Fruit fly (Drosophila melanogaster) whole organism, pupa: ENCODE measurements around the gene nonA.
A peak's percentile ranks its signal among the peaks of the same experiment; 100 is the strongest.

Source experiments
- CG10348 ChIP-seq: fragments of 200-800 bp; sonication (Bioruptor generic); IDR thresholded peaks from 2 replicates; pipeline ENCODE4 v1.3.6; 2022; ENCODE audit warnings: missing biosample characterization, missing genetic modification characterization
- CG12605 ChIP-seq: fragments of 200-800 bp; sonication (Bioruptor generic); IDR thresholded peaks from 2 replicates; pipeline ENCODE4 v1.3.6; 2022; ENCODE audit warnings: missing biosample characterization, missing genetic modification characterization
- CG13204 ChIP-seq: fragments of 200-800 bp; sonication (Bioruptor generic); optimal IDR thresholded peaks from 2 replicates; lab custom pipeline; 2018; ENCODE audit warnings: missing biosample characterization, mild to moderate bottlenecking, missing genetic modification characterization, moderate library complexity
- CG14655 ChIP-seq: fragments of 200-800 bp; sonication (Bioruptor generic); optimal IDR thresholded peaks from 3 replicates; lab custom pipeline; 2017; ENCODE audit warnings: mild to moderate bottlenecking, missing biosample characterization, missing genetic modification reagents, missing genetic modification characterization
- CG17806 ChIP-seq: fragments of 200-800 bp; sonication (Bioruptor generic); optimal IDR thresholded peaks from 2 replicates; lab custom pipeline; 2018; ENCODE audit warnings: missing biosample characterization, mild to moderate bottlenecking, missing genetic modification characterization, moderate library complexity
- CG4496 ChIP-seq: fragments of 200-800 bp; sonication (Bioruptor generic); IDR thresholded peaks from 3 replicates; pipeline ENCODE4 v1.3.6; 2022; ENCODE audit warnings: missing biosample characterization, missing genetic modification characterization
- CG8159 ChIP-seq: fragments of 200-800 bp; sonication (Bioruptor generic); optimal IDR thresholded peaks from 3 replicates; lab custom pipeline; 2018; ENCODE audit warnings: missing biosample characterization, mild to moderate bottlenecking, missing genetic modification characterization, moderate library complexity
- CG9948 ChIP-seq: fragments of 200-800 bp; sonication (Bioruptor generic); optimal IDR thresholded peaks from 2 replicates; lab custom pipeline; 2018; ENCODE audit warnings: missing biosample characterization, mild to moderate bottlenecking, missing genetic modification characterization, moderate library complexity
- D1 ChIP-seq: fragments of 200-800 bp; sonication (Bioruptor generic); optimal IDR thresholded peaks from 2 replicates; lab custom pipeline; 2018; ENCODE audit warnings: missing biosample characterization, mild to moderate bottlenecking, missing genetic modification characterization, moderate library complexity
- EcR ChIP-seq: fragments of 200-800 bp; sonication (Bioruptor generic); optimal IDR thresholded peaks from 3 replicates; lab custom pipeline; 2019; ENCODE audit warnings: missing biosample characterization, missing genetic modification characterization, mild to moderate bottlenecking, moderate library complexity, missing genetic modification reagents
- Pif1A ChIP-seq: fragments of 200-800 bp; sonication (Bioruptor generic); optimal IDR thresholded peaks from 3 replicates; lab custom pipeline; 2016; ENCODE audit warnings: missing biosample characterization, missing genetic modification characterization
- Pif1B ChIP-seq: fragments of 200-800 bp; sonication (Bioruptor generic); optimal IDR thresholded peaks from 3 replicates; lab custom pipeline; 2016; ENCODE audit warnings: missing biosample characterization, missing genetic modification characterization

DNA sequence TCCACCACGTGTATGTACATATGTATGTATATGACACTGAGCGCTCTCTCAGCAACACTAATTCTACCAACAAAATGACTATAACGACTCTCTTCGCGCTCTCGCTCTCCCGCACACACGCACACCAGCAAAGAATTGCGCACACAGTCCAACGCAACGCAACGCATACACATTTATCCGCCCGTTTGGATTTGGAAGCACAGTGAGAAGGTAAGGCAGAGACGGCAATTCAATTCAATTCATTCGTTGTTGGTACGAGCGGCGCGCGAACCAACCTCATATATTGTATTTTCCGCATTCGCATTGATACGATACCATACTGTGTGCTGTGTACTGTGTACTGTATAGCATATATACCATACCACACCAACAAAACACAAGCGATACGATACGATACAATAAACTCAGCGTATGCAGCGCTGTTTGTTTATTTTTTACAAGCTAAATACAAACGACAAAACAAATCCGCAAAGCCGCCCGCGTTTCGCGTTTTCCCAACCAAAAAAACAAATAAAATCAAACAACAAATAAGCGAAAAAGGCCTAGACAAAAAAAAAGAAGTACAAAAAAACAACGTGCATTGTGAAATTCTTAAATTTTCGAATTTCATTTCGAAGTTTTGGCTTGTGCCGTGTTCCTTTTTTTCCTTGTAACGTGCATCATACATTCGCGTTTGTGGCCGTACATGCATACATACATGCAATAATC is 27.8 kb upstream of the nonA start, which contains the start of the genes CG9921 and Dsp1:
- TF ChIP-seq Pif1A (GFP tag; lab: Kevin White, UChicago) (no peak), CG12605 (GFP tag; lab: Robert Waterston, UW) (0 out of 2 replicates have a peak, but pooled peaks have one; percentile 30), CG9948 (no peak), CG14655 (GFP tag; lab: Kevin White, UChicago) (peak; percentile 3), CG4496 (GFP tag; lab: Robert Waterston, UW) (peak; percentile 29; the same call in 1 of the 3 replicates), CG17806 (no peak), D1 (no peak), CG13204 (GFP tag; lab: Kevin White, UChicago) (no peak), Pif1B (GFP tag; lab: Kevin White, UChicago) (no peak), CG8159 (tag; lab: Kevin White, UChicago) (no peak), EcR (peak; percentile 9), CG10348 (GFP tag; lab: Robert Waterston, UW) (no peak)
